Fruit fly (Drosophila melanogaster): Measurements from ENCODE around the gene CG5664.

Gene CG5664

DNA sequence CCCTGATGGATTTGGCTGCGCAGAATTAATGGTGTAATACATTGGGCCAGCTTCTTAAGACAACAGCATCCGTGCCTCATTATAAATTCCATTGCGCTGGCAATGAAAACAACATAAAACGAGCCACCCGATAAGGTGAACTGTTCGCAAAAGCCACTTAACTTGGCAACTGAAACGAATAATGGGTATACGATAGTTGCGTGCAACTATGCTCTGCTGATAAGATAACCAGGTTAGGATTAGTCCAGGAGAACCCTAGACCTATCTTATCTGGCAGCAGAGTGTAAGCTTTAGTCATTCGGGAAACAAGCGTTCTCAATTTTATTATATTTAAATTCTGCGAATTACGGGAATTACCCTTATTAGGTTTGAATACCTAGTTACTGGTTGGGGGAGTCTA, 50.7 kb downstream of the CG5664 start:
- TF ChIP-seq D1 (tag; optimal IDR thresholded peaks at IDR 0.05) (no peak), Snoo (tag; optimal IDR thresholded peaks at IDR 0.05) (no peak), CG17806 (tag; optimal IDR thresholded peaks at IDR 0.05) (no peak), CG4496 (GFP tag; IDR thresholded peaks at IDR 0.05) (no peak), CG12605 (GFP tag; IDR thresholded peaks at IDR 0.05) (no peak), Pif1A (GFP tag; optimal IDR thresholded peaks at IDR 0.05) (no peak), EcR (GFP tag; optimal IDR thresholded peaks at IDR 0.05) (no peak), fd96Ca (GFP tag; IDR thresholded peaks at IDR 0.05) (no peak), CG15710 (tag; optimal IDR thresholded peaks at IDR 0.05) (no peak), Ets98B (GFP tag; IDR thresholded peaks at IDR 0.05) (no peak), gl (tag; optimal IDR thresholded peaks at IDR 0.05) (no peak), rn (GFP tag; IDR thresholded peaks at IDR 0.05) (no peak), CG14655 (GFP tag; optimal IDR thresholded peaks at IDR 0.05) (no peak), CG34367 (tag; optimal IDR thresholded peaks at IDR 0.05) (no peak), CG8159 (tag; optimal IDR thresholded peaks at IDR 0.05) (no peak), CG13204 (GFP tag; optimal IDR thresholded peaks at IDR 0.05) (no peak), Pif1B (GFP tag; optimal IDR thresholded peaks at IDR 0.05) (no peak), CG9948 (tag; optimal IDR thresholded peaks at IDR 0.05) (no peak)

DNA sequence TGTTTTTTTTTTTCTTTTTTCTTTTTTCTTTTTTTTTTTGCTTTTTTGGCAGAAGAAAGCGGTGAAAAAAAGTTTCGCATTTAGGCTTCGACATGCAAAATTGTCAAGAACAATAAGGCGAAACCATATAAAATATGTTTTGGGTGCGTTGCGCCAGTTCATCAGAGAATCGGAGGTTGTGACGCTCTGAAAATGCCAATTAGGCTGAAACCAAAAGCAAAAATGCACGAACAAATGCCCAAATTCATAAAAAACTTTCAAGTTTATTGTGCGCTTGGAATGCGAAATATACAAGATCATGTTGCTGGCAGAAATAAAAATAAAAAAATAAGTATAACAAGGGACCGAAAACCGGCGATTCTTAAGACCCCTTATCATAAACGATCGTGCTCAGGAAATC, 51.4 kb downstream of the CG5664 start:
- TF ChIP-seq CG13204 (GFP tag; optimal IDR thresholded peaks at IDR 0.05) (no peak), Pif1B (GFP tag; optimal IDR thresholded peaks at IDR 0.05) (no peak), CG17806 (tag; optimal IDR thresholded peaks at IDR 0.05) (no peak), CG10348 (GFP tag; IDR thresholded peaks at IDR 0.05) (no peak), CG34367 (tag; optimal IDR thresholded peaks at IDR 0.05) (no peak), Ets98B (GFP tag; IDR thresholded peaks at IDR 0.05) (no peak), CG12605 (GFP tag; IDR thresholded peaks at IDR 0.05) (no peak), D1 (tag; optimal IDR thresholded peaks at IDR 0.05) (no peak)

DNA sequence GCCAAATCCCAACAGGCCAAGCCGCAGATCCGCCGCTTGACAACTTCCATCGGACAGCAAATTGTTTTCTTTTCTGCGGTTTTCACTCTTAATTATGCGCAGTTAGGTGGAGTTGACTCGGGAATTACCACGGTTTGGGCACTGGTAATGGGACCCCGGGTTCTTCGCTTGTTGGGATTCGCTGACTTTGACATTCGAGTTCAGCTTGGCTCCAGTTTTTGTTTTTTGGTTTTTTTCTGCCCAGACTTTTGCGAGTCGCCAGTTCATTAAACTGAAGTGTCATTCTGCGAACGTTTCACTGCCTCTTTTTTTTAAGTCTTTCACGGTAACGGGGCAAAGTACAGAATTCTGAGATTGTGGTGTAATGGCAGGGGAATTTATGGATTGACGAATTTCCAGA, 52.3 kb downstream of the CG5664 start:
- no peak for TF ChIP-seq CG10348 (GFP tag; IDR thresholded peaks at IDR 0.05)
- no peak for TF ChIP-seq CG9948 (tag; optimal IDR thresholded peaks at IDR 0.05)
- TF ChIP-seq CG34367 (tag; optimal IDR thresholded peaks at IDR 0.05), result no peak
- no peak for TF ChIP-seq CG13204 (GFP tag; optimal IDR thresholded peaks at IDR 0.05)
- no peak for TF ChIP-seq CG15710 (tag; optimal IDR thresholded peaks at IDR 0.05)
- no peak for TF ChIP-seq Pif1B (GFP tag; optimal IDR thresholded peaks at IDR 0.05)
- TF ChIP-seq CG32121 (GFP tag; IDR thresholded peaks at IDR 0.05), result no peak
- no peak for TF ChIP-seq CG8301 (tag; optimal IDR thresholded peaks at IDR 0.05)
- no peak for TF ChIP-seq CG8159 (tag; optimal IDR thresholded peaks at IDR 0.05)
- no peak for TF ChIP-seq Ets98B (GFP tag; IDR thresholded peaks at IDR 0.05)
- no peak for TF ChIP-seq CG4496 (GFP tag; IDR thresholded peaks at IDR 0.05)
- TF ChIP-seq CG12605 (GFP tag; IDR thresholded peaks at IDR 0.05), result no peak
